Worm (Caenorhabditis elegans) whole organism, L1 larva: Measurements from ENCODE around the gene C33A12.19.
A peak's percentile ranks its signal among the peaks of the same experiment; 100 is the strongest.

ENCODE experiments used
- C04F5.9 ChIP-seq: sonication (generic microtip); optimal IDR thresholded peaks from 2 replicates; lab custom pipeline; 2016; ENCODE audit warnings: missing genetic modification characterization, missing compliant biosample characterization
- C16A3.4 ChIP-seq: fragments of 150-350 bp; optimal IDR thresholded peaks from 2 replicates; lab custom pipeline; 2014; ENCODE audit warnings: missing biosample characterization, missing genetic modification characterization
- aha-1 ChIP-seq: fragments of 150-350 bp; optimal IDR thresholded peaks from 2 replicates; lab custom pipeline; 2014; ENCODE audit warnings: missing biosample characterization, missing genetic modification characterization
- alr-1 ChIP-seq: fragments of 200-800 bp; sonication (Bioruptor generic); optimal IDR thresholded peaks from 2 replicates; lab custom pipeline; 2018; ENCODE audit warnings: borderline replicate concordance, mild to moderate bottlenecking, missing genetic modification characterization, missing compliant biosample characterization
- aly-2 ChIP-seq: fragments of 150-350 bp; optimal IDR thresholded peaks from 2 replicates; lab custom pipeline; 2014; ENCODE audit warnings: missing biosample characterization, missing genetic modification characterization
- ama-1 ChIP-seq: fragments of 150-350 bp; optimal IDR thresholded peaks from 2 replicates; lab custom pipeline; 2014
- blmp-1 ChIP-seq: fragments of 150-350 bp; optimal IDR thresholded peaks from 2 replicates; lab custom pipeline; 2014; ENCODE audit warnings: missing biosample characterization, missing genetic modification characterization
- ceh-63 ChIP-seq: fragments of 200-800 bp; sonication (Bioruptor generic); optimal IDR thresholded peaks from 2 replicates; lab custom pipeline; 2018; ENCODE audit warnings: mild to moderate bottlenecking, missing genetic modification characterization, missing compliant biosample characterization
- ceh-82 ChIP-seq, 3 experiments: fragments of 150-350 bp in 1 of 3; sonication (generic microtip) in 2 of 3; optimal IDR thresholded peaks; 2 replicates each; lab custom pipeline; 2014 to 2017; ENCODE audit warnings: missing biosample characterization in 3 of 3, missing genetic modification characterization in 3 of 3
- dpl-1 ChIP-seq, 3 experiments: fragments of 150-350 bp in 2 of 3; sonication (generic microtip) in 1 of 3; optimal IDR thresholded peaks; 2 replicates each; lab custom pipeline; 2014 to 2017; ENCODE audit warnings: missing biosample characterization in 3 of 3, missing genetic modification characterization in 3 of 3, missing genetic modification reagents in 3 of 3
- efl-1 ChIP-seq, 4 experiments: fragments of 150-350 bp; optimal IDR thresholded peaks in 3 of 4; peaks in 1 of 4; 1 replicate in 1 of 4; 2 replicates in 3 of 4; lab custom pipeline; 2014; ENCODE audit warnings: missing biosample characterization in 2 of 4, missing genetic modification characterization in 2 of 4, missing genetic modification reagents in 2 of 4
- efl-3 ChIP-seq: fragments of 200-800 bp; sonication (Bioruptor generic); optimal IDR thresholded peaks from 2 replicates; lab custom pipeline; 2018; ENCODE audit warnings: mild to moderate bottlenecking, missing genetic modification characterization, missing compliant biosample characterization
- egl-27 ChIP-seq, 2 experiments: fragments of 150-350 bp in 1 of 2; sonication (generic microtip); optimal IDR thresholded peaks; 3 replicates each; lab custom pipeline; 2017 to 2018; ENCODE audit warnings: missing biosample characterization in 2 of 2, missing genetic modification characterization in 2 of 2, missing genetic modification reagents in 2 of 2
- elt-2 ChIP-seq: sonication (generic microtip); optimal IDR thresholded peaks from 2 replicates; lab custom pipeline; 2016; ENCODE audit warnings: missing genetic modification characterization, mild to moderate bottlenecking, inconsistent platforms, missing compliant biosample characterization, missing genetic modification reagents
- elt-3 ChIP-seq, 6 experiments: fragments of 150-350 bp in 1 of 6; sonication (generic microtip); optimal IDR thresholded peaks; 2 replicates each; lab custom pipeline; 2017 to 2018; ENCODE audit warnings: missing biosample characterization in 6 of 6, missing genetic modification characterization in 6 of 6, inconsistent platforms in 1 of 6
- grh-1 ChIP-seq: fragments of 200-800 bp; sonication (Bioruptor generic); IDR thresholded peaks from 2 replicates; pipeline ENCODE4 v1.3.6; 2022; ENCODE audit warnings: missing genetic modification reagents, missing genetic modification characterization, missing compliant biosample characterization
- hlh-17 ChIP-seq: fragments of 200-800 bp; sonication (Bioruptor generic); optimal IDR thresholded peaks from 2 replicates; lab custom pipeline; 2018; ENCODE audit warnings: missing genetic modification characterization, mild to moderate bottlenecking, missing compliant biosample characterization, moderate library complexity, borderline replicate concordance
- hpl-2 ChIP-seq: fragments of 150-350 bp; optimal IDR thresholded peaks from 2 replicates; lab custom pipeline; 2014; ENCODE audit warnings: missing biosample characterization, missing genetic modification reagents, missing genetic modification characterization
- irx-1 ChIP-seq: sonication (generic microtip); optimal IDR thresholded peaks from 2 replicates; lab custom pipeline; 2016; ENCODE audit warnings: missing genetic modification characterization, missing compliant biosample characterization
- isw-1 ChIP-seq: fragments of 200-800 bp; sonication (Bioruptor generic); IDR thresholded peaks from 2 replicates; pipeline ENCODE4 v1.3.6; 2022; ENCODE audit warnings: missing genetic modification characterization, missing compliant biosample characterization
- jun-1 ChIP-seq: fragments of 150-350 bp; optimal IDR thresholded peaks from 2 replicates; lab custom pipeline; 2014; ENCODE audit warnings: missing biosample characterization, missing genetic modification reagents, missing genetic modification characterization
- lin-13 ChIP-seq: fragments of 150-350 bp; optimal IDR thresholded peaks from 2 replicates; lab custom pipeline; 2014; ENCODE audit warnings: missing biosample characterization, missing genetic modification reagents, missing genetic modification characterization
- lin-14 ChIP-seq: fragments of 200-800 bp; sonication (Bioruptor generic); optimal IDR thresholded peaks from 2 replicates; lab custom pipeline; 2018; ENCODE audit warnings: mild to moderate bottlenecking, missing genetic modification characterization, moderate library complexity, missing compliant biosample characterization
- lin-35 ChIP-seq, 2 experiments: fragments of 150-350 bp; optimal IDR thresholded peaks; 2 replicates each; lab custom pipeline; 2014; ENCODE audit warnings: missing biosample characterization in 2 of 2, missing genetic modification characterization in 2 of 2, missing genetic modification reagents in 2 of 2
- lin-39 ChIP-seq: fragments of 150-350 bp; optimal IDR thresholded peaks from 2 replicates; lab custom pipeline; 2014; ENCODE audit warnings: missing biosample characterization, missing genetic modification reagents, missing genetic modification characterization
- lir-3 ChIP-seq: sonication (generic microtip); optimal IDR thresholded peaks from 2 replicates; lab custom pipeline; 2016; ENCODE audit warnings: mild to moderate bottlenecking, missing genetic modification characterization, moderate library complexity, missing compliant biosample characterization; ENCODE audit not compliant: poor library complexity
- lsy-2 ChIP-seq, 2 experiments: fragments of 150-350 bp; optimal IDR thresholded peaks; 2 replicates each; lab custom pipeline; 2014; ENCODE audit warnings: missing biosample characterization in 2 of 2, missing genetic modification characterization in 2 of 2
- nhr-47 ChIP-seq: sonication (generic microtip); optimal IDR thresholded peaks from 2 replicates; lab custom pipeline; 2016; ENCODE audit warnings: mild to moderate bottlenecking, missing genetic modification characterization, moderate library complexity, missing compliant biosample characterization
- nhr-71 ChIP-seq: sonication (generic microtip); optimal IDR thresholded peaks from 2 replicates; lab custom pipeline; 2016; ENCODE audit warnings: mild to moderate bottlenecking, missing genetic modification characterization, moderate library complexity, missing compliant biosample characterization
- nhr-76 ChIP-seq: sonication (generic microtip); optimal IDR thresholded peaks from 2 replicates; lab custom pipeline; 2017; ENCODE audit warnings: missing biosample characterization, missing genetic modification characterization
- nhr-85 ChIP-seq: sonication (generic microtip); peaks from one replicate; lab custom pipeline; 2016; ENCODE audit warnings: missing genetic modification characterization, inconsistent platforms, missing compliant biosample characterization
- nhr-90 ChIP-seq: sonication (generic microtip); optimal IDR thresholded peaks from 2 replicates; lab custom pipeline; 2016; ENCODE audit warnings: mild to moderate bottlenecking, missing genetic modification characterization, missing compliant biosample characterization; ENCODE audit not compliant: poor library complexity
- pag-3 ChIP-seq: sonication (generic microtip); optimal IDR thresholded peaks from 2 replicates; lab custom pipeline; 2017; ENCODE audit warnings: missing genetic modification characterization, mild to moderate bottlenecking, missing compliant biosample characterization, antibody characterized with exemption, borderline replicate concordance; ENCODE audit not compliant: insufficient read depth
- pax-3 ChIP-seq: fragments of 200-800 bp; sonication (Bioruptor generic); optimal IDR thresholded peaks from 2 replicates; lab custom pipeline; 2018; ENCODE audit warnings: mild to moderate bottlenecking, missing genetic modification characterization, moderate library complexity, missing compliant biosample characterization
- pqm-1 ChIP-seq: sonication (generic microtip); optimal IDR thresholded peaks from 3 replicates; lab custom pipeline; 2017; ENCODE audit warnings: missing biosample characterization, missing genetic modification characterization
- rnt-1 ChIP-seq: sonication (generic microtip); optimal IDR thresholded peaks from 2 replicates; lab custom pipeline; 2016; ENCODE audit warnings: mild to moderate bottlenecking, missing genetic modification characterization, moderate library complexity, missing compliant biosample characterization
- snpc-4 ChIP-seq: fragments of 150-350 bp; optimal IDR thresholded peaks from 2 replicates; lab custom pipeline; 2014; ENCODE audit warnings: missing biosample characterization, missing genetic modification characterization
- snu-23 ChIP-seq: sonication (generic microtip); optimal IDR thresholded peaks from 2 replicates; lab custom pipeline; 2016; ENCODE audit warnings: missing genetic modification characterization, missing compliant biosample characterization
- swsn-7 ChIP-seq: sonication (generic microtip); optimal IDR thresholded peaks from 2 replicates; lab custom pipeline; 2016; ENCODE audit warnings: missing genetic modification characterization, missing compliant biosample characterization
- unc-86 ChIP-seq: sonication (generic microtip); optimal IDR thresholded peaks from 2 replicates; lab custom pipeline; 2016; ENCODE audit warnings: missing genetic modification characterization, missing compliant biosample characterization
- vab-15 ChIP-seq: sonication (generic microtip); optimal IDR thresholded peaks from 2 replicates; lab custom pipeline; 2017; ENCODE audit warnings: missing genotype, mild to moderate bottlenecking, missing genetic modification characterization, missing compliant biosample characterization
- xbp-1 ChIP-seq: sonication (generic microtip); optimal IDR thresholded peaks from 2 replicates; lab custom pipeline; 2016; ENCODE audit warnings: missing genetic modification characterization, missing compliant biosample characterization
- ztf-11 ChIP-seq, 2 experiments: sonication (generic microtip); optimal IDR thresholded peaks; 2 replicates each; lab custom pipeline; 2016 to 2017; ENCODE audit warnings: missing genetic modification characterization in 2 of 2, missing biosample characterization in 1 of 2, missing compliant biosample characterization in 1 of 2
- ztf-4 ChIP-seq: fragments of 150-350 bp; optimal IDR thresholded peaks from 2 replicates; lab custom pipeline; 2014; ENCODE audit warnings: missing biosample characterization, missing genetic modification characterization

The C33A12.19 gene

DNA sequence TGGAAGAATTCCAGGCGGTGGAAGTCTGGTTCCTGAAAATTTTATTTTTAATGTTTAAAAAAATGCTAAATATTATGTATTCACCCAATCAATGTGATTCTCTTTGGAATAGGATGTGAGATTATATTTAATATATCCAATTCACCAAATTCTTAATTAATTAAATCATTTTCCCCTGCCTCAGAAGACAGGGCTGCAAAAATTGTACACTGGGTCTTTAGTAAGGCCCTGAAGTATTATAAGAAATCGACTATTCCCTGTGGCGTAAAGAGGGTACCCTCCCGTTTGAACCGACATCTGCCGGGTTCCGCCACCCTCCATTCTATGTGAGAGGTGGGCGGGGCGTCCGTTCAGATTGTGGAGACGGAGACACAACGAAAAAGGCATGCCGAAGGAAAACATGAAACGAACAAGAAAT, 5.6 kb upstream of the C33A12.19 start (continued):
- TF ChIP-seq grh-1 (GFP tag; lab: Robert Waterston, UW) (peak; percentile 81), efl-3 (GFP tag; lab: Kevin White, UChicago) (peak; percentile 36)

DNA sequence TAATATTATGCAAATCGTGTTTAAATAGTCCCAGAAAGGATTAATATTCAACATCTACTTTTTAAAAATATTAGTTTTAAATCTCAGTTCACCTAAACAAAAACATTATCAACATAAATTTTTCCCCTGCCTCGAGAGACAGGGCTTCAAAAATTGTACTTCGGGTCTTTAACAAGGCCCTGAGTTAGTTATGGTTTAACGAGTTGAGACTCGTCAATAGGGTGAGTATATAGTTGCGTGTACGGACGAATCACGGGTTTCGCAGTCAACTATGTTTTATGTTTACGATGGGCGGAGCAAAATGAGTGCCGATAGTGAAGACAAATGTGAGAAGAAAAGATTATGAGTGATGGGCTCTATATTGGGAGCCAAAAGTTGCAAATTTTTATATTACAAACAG, 5.2 kb upstream of the C33A12.19 start:
- TF ChIP-seq rnt-1: peak; percentile 15
- TF ChIP-seq aha-1: no peak
- peak in 2 of 3 experiments; percentile 3 to 14 for TF ChIP-seq ceh-82 (tag; optimal IDR thresholded peaks at IDR 0.05; lab: Kevin White, UChicago)
- no peak for TF ChIP-seq dpl-1 (GFP tag; optimal IDR thresholded peaks at IDR 0.05; lab: Kevin White, UChicago)
- TF ChIP-seq elt-2 (tag; lab: Kevin White, UChicago): peak; percentile 55
- no peak for TF ChIP-seq hpl-2 (GFP tag; lab: Kevin White, UChicago)
- TF ChIP-seq efl-1 (optimal IDR thresholded peaks at IDR 0.05; lab: Kevin White, UChicago): no peak
- TF ChIP-seq efl-1 (GFP tag; optimal IDR thresholded peaks at IDR 0.05 in 1 of 2; lab: Kevin White, UChicago): peak in 1 of 2 experiments; percentile 79
- no peak for TF ChIP-seq nhr-71

- TF ChIP-seq jun-1 (tag; lab: Kevin White, UChicago): no peak
- TF ChIP-seq snu-23: no peak
- no peak for TF ChIP-seq ceh-63 (GFP tag; lab: Kevin White, UChicago)
- no peak for TF ChIP-seq pag-3 (tag; lab: Kevin White, UChicago)
- TF ChIP-seq efl-1 (optimal IDR thresholded peaks at IDR 0.05; lab: Kevin White, UChicago): no peak
- TF ChIP-seq efl-1 (GFP tag; optimal IDR thresholded peaks at IDR 0.05 in 1 of 2; lab: Kevin White, UChicago): peak in 1 of 2 experiments; percentile 88
- no peak for TF ChIP-seq irx-1 (tag; lab: Kevin White, UChicago)
- TF ChIP-seq unc-86 (tag; lab: Kevin White, UChicago): no peak
- peak; percentile 51 for TF ChIP-seq alr-1 (tag; lab: Kevin White, UChicago)
- TF ChIP-seq nhr-85 (tag; lab: Kevin White, UChicago): no peak
- TF ChIP-seq C04F5.9 (tag; lab: Kevin White, UChicago): no peak
- TF ChIP-seq lin-35 (GFP tag; optimal IDR thresholded peaks at IDR 0.05; lab: Kevin White, UChicago): peak in 1 of 2 experiments; percentile 8
- TF ChIP-seq elt-3 (tag; optimal IDR thresholded peaks at IDR 0.05; lab: Kevin White, UChicago): no peak
These were observed 4.0 kb upstream of the C33A12.19 start, which contains the start of gene C33A12.3 for ce11 chrIV:9512836-9513235. Gene C33A12.3, minus strand, starts transcription at chrIV:9513002.

DNA sequence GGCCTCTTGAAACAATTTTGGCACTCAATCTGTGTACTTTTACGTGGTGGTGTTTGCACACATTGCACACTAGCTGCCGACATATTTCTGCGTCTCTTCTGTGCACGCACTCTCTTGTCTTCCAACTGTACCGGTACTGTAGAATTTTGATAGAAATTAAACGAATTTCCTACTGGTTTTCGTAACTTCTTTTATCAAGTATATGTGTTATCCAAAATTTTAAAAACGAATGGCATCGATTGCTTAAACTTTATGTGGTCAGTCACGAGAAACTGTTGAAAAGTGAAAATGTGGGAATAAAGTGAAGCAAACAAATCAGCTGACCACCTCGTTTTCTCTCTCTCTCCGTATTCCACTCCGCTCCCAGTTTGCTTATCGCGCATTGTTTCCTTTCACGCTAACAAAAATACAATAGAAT, 3.4 kb upstream of the C33A12.19 start:
- TF ChIP-seq lsy-2 (tag; optimal IDR thresholded peaks at IDR 0.05; lab: Kevin White, UChicago) (peak; percentile 48 to 63), pag-3 (tag; lab: Kevin White, UChicago) (no peak), pqm-1 (tag; lab: Kevin White, UChicago) (no peak), swsn-7 (tag; lab: Kevin White, UChicago) (peak; percentile 44), ztf-11 (tag; optimal IDR thresholded peaks at IDR 0.05; lab: Kevin White, UChicago) (no peak), aly-2 (tag; lab: Kevin White, UChicago) (no peak), lin-14 (peak; percentile 58), snpc-4 (tag; lab: Kevin White, UChicago) (peak; percentile 89), elt-3 (tag; optimal IDR thresholded peaks at IDR 0.05; lab: Kevin White, UChicago) (peak in 1 of 6 experiments; percentile 51), jun-1 (tag; lab: Kevin White, UChicago) (peak; percentile 35), hlh-17 (GFP tag; lab: Kevin White, UChicago) (no peak), snu-23 (peak; percentile 57), C16A3.4 (tag; lab: Kevin White, UChicago) (peak; percentile 41), ceh-63 (GFP tag; lab: Kevin White, UChicago) (no peak), nhr-76 (tag; lab: Kevin White, UChicago) (no peak), egl-27 (tag; optimal IDR thresholded peaks at IDR 0.05; lab: Kevin White, UChicago) (no peak), lin-39 (tag; lab: Kevin White, UChicago) (no peak), lir-3 (tag; lab: Kevin White, UChicago) (peak; percentile 36), nhr-90 (tag; lab: Kevin White, UChicago) (peak; percentile 45), vab-15 (no peak), isw-1 (GFP tag; lab: Robert Waterston, UW) (peak; percentile 18; the same call in 1 of the 2 replicates), blmp-1 (tag; lab: Kevin White, UChicago) (peak; percentile 100), lin-13 (GFP tag; lab: Kevin White, UChicago) (no peak), ama-1 (lab: Kevin White, UChicago) (peak; percentile 49), xbp-1 (tag; lab: Kevin White, UChicago) (peak; percentile 34), ztf-4 (tag; lab: Kevin White, UChicago) (peak; percentile 15), C04F5.9 (tag; lab: Kevin White, UChicago) (no peak), nhr-71 (peak; percentile 60), pax-3 (tag; lab: Kevin White, UChicago) (no peak), nhr-47 (tag; lab: Kevin White, UChicago) (peak; percentile 40)
